Worm (Caenorhabditis elegans) whole organism, young adult: ENCODE results near the gene lgc-14.

Source experiments
- F37B4.10 ChIP-seq: fragments of 200-800 bp; sonication (Bioruptor generic); IDR thresholded peaks from 2 replicates; pipeline ENCODE4 v1.3.6; 2022; ENCODE audit warnings: missing genetic modification characterization, missing compliant biosample characterization
- F57C9.4 ChIP-seq: sonication (generic microtip); optimal IDR thresholded peaks from 2 replicates; lab custom pipeline; 2017; ENCODE audit warnings: mild to moderate bottlenecking, missing genetic modification characterization, missing compliant biosample characterization
- T07F8.4 ChIP-seq: sonication (generic microtip); optimal IDR thresholded peaks from 2 replicates; lab custom pipeline; 2016; ENCODE audit warnings: mild to moderate bottlenecking, missing genetic modification characterization, moderate library complexity, missing compliant biosample characterization
- efl-1 ChIP-seq: fragments of 150-350 bp; optimal IDR thresholded peaks from 2 replicates; lab custom pipeline; 2014; ENCODE audit warnings: missing biosample characterization, missing genetic modification reagents, missing genetic modification characterization
- egl-18 ChIP-seq: fragments of 200-800 bp; sonication (Bioruptor generic); IDR thresholded peaks from 2 replicates; pipeline ENCODE4 v1.3.6; 2022; ENCODE audit warnings: missing genetic modification reagents, missing genetic modification characterization, missing compliant biosample characterization
- pha-4 ChIP-seq: fragments of 150-350 bp; sonication (generic microtip); optimal IDR thresholded peaks from 2 replicates; lab custom pipeline; 2014; ENCODE audit warnings: missing biosample characterization, missing genetic modification reagents, missing genetic modification characterization
- unc-62 ChIP-seq: fragments of 150-350 bp; optimal IDR thresholded peaks from 2 replicates; lab custom pipeline; 2014; ENCODE audit warnings: missing biosample characterization, missing genetic modification reagents, missing genetic modification characterization

DNA sequence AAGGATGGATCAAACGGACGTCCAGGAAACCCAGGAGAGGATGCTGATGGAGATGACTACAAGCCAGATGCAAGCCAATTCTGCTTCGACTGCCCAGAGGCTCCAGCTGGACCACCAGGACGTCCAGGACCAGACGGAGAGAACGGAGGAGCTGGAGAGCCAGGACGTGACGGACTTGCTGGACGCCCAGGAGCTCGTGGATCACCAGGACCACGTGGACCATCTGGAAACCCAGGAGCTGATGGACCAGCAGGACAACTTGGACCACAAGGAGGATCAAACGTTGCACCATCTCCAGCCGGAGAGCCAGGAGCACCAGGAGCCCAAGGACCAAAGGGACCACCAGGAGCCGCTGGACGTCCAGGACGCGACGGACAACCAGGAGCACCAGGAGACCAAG, 5.9 kb upstream of the lgc-14 start:
- TF ChIP-seq efl-1 (GFP tag; lab: Kevin White, UChicago) = no peak
- no peak for TF ChIP-seq F57C9.4 (tag; lab: Kevin White, UChicago)
- no peak for TF ChIP-seq pha-4 (tag; lab: Kevin White, UChicago)
- TF ChIP-seq T07F8.4 (tag; lab: Kevin White, UChicago) = no peak
- no peak for TF ChIP-seq F37B4.10 (GFP tag; lab: Robert Waterston, UW)
- TF ChIP-seq unc-62 (GFP tag; lab: Kevin White, UChicago) = no peak
- no peak for TF ChIP-seq egl-18 (GFP tag; lab: Robert Waterston, UW)
